Worm (Caenorhabditis elegans): ENCODE results near the gene srx-73.

The srx-73 gene

DNA sequence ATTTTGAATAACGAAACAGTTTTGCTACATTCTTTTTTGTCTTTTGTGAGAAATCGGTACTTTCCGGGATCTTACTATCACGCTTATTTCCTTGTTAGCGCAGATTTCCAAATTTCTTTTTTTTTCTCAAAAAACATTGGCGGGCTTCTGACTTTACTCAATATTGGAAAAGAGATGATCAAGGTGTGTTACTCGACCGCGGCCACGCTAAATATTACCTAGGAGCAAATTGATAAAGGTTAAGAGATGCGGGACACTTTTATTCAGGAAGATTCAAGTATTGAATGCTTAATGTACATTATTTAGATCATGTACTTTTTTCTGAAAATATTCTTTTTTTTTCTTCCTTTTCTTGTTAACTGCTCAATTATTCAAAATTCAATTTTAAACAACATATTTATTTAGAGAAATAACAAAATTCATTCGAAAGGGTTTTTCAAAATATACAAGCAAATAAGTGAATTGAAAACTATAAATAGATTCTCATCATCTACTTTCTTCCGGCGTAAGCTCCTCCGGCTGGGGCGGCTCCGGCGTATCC lies 18.2 kb downstream of the srx-73 start (continued):
- no peak for TF ChIP-seq dmd-4 (tag; optimal IDR thresholded peaks at IDR 0.05)
- no peak for TF ChIP-seq ztf-4 (tag; optimal IDR thresholded peaks at IDR 0.05)
- no peak for TF ChIP-seq elt-3 (tag; optimal IDR thresholded peaks at IDR 0.05)
- TF ChIP-seq sem-4 (tag; optimal IDR thresholded peaks at IDR 0.05), result peak; percentile 26
- TF ChIP-seq ztf-1 (GFP tag; conservative IDR thresholded peaks at IDR 0.05), result no peak
- TF ChIP-seq nhr-23 (tag; optimal IDR thresholded peaks at IDR 0.05), result no peak
- no peak for TF ChIP-seq lin-11 (tag; optimal IDR thresholded peaks at IDR 0.05)
- no peak for TF ChIP-seq alr-1 (tag; optimal IDR thresholded peaks at IDR 0.05)
- TF ChIP-seq ceh-82 (tag; optimal IDR thresholded peaks at IDR 0.05), result no peak
- TF ChIP-seq C34F6.9 (tag; optimal IDR thresholded peaks at IDR 0.05), result no peak
- no peak for TF ChIP-seq mab-5 (tag; optimal IDR thresholded peaks at IDR 0.05)
- no peak for TF ChIP-seq unc-39 (tag; optimal IDR thresholded peaks at IDR 0.05)
- no peak for TF ChIP-seq lin-39 (tag; optimal IDR thresholded peaks at IDR 0.05)
- TF ChIP-seq nhr-237 (tag; optimal IDR thresholded peaks at IDR 0.05), result no peak
- TF ChIP-seq skn-1 (tag; optimal IDR thresholded peaks at IDR 0.05), result no peak
- no peak for TF ChIP-seq zag-1 (tag; optimal IDR thresholded peaks at IDR 0.05)
- no peak for TF ChIP-seq nhr-6 (tag; optimal IDR thresholded peaks at IDR 0.05)

- TF ChIP-seq lin-39 (tag; optimal IDR thresholded peaks at IDR 0.05), result no peak
- no peak for TF ChIP-seq ztf-11 (tag; optimal IDR thresholded peaks at IDR 0.05)
- TF ChIP-seq nhr-129 (tag; optimal IDR thresholded peaks at IDR 0.05), result peak; percentile 69
These were observed 22.9 kb downstream of the srx-73 start, which contains the start of gene soc-1 for ce11 chrV:4642691-4643090. Gene soc-1 (plus strand): TSS chrV:4642952.

DNA sequence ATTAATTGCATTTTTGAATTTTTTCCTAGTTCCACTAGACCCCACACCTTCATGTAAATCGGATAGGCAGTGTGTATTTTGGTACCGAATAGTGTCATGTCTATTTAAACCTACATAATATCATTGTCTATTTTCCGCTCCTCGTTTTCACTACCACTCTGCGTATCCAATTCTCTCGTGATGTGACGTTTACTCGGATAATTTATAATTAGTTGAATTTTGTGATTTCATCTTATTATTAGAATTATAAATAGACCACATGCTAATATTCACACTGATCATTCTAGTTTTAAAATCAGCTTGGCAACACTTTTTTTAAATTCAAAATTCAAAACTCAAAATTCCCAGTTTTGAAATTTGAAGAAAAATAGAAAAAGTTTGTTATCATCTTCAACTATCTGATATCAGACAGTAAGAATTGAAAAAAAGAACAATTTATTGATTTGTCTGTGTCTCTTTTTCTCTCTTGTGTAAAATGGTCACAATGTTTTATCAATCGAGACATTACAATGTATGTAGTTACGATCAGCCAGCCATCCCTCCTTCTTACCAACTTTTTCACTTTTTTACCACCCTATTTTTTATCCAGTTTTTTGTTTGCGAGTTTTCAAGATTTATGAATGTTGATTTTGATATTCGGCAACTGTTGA lies 24.9 kb downstream of the srx-73 start:
- TF ChIP-seq unc-55 (GFP tag; optimal IDR thresholded peaks at IDR 0.05), result no peak
- TF ChIP-seq fos-1 (tag; optimal IDR thresholded peaks at IDR 0.05), result peak; percentile 52
- peak; percentile 23 for TF ChIP-seq nhr-25 (tag; optimal IDR thresholded peaks at IDR 0.05)

- TF ChIP-seq sma-3 (GFP tag; optimal IDR thresholded peaks at IDR 0.05), result no peak
- TF ChIP-seq nhr-6 (tag; optimal IDR thresholded peaks at IDR 0.05), result no peak
- no peak for TF ChIP-seq elt-1 (tag; optimal IDR thresholded peaks at IDR 0.05)
These were observed 28.4 kb downstream of the srx-73 start for ce11 chrV:4637153-4637552.

DNA sequence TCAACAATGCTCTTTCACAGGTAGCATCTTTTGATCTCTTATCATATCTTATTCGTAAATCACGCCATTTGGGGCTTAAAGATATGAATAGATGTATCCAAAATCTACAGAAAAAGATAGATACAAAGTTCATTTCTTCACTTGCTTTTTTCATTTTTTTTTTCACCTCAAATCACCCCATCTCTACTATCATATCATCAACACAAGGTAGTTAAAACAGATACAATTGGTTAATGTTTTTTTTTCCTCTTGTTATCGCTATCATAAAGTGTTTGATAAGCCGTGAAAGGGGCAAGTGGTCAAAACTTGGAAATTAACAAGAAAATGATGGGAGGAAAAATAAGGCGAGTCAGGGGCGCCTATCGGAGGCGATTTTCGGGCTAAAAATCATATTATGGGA lies 35.3 kb downstream of the srx-73 start:
- TF ChIP-seq alr-1 (tag; optimal IDR thresholded peaks at IDR 0.05) (no peak), F13H6.1 (tag; optimal IDR thresholded peaks at IDR 0.05) (no peak), fos-1 (tag; optimal IDR thresholded peaks at IDR 0.05) (peak; percentile 64), elt-3 (tag; optimal IDR thresholded peaks at IDR 0.05) (no peak)

DNA sequence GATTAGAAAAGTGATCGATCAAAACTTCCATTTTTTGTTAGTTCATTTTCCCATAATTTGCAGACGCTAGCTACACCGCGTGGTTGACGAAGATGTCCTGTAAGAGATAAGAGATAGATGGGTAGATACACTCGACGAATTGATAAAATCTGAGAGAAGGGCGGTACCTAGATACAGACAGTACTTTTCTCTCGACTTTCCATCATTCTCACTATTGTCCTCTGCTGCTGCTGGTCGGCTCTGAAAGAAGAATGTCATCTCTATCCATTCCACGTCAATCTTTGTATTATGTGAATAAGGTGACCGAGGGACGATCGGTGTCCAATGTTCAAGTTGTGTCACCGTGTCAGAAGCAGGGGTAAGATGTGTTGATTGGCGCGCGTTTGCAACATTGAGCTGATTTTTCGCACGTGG lies 37.0 kb downstream of the srx-73 start, which contains the start of gene pmt-2:
pmt-2 (plus strand) TSS at position 64 of the 414 bp plus-strand sequence.
- TF ChIP-seq nhr-23 (tag; optimal IDR thresholded peaks at IDR 0.05), result peak; percentile 61
- no peak for TF ChIP-seq peb-1 (tag; optimal IDR thresholded peaks at IDR 0.05)
- no peak for TF ChIP-seq alr-1 (tag; optimal IDR thresholded peaks at IDR 0.05)
- TF ChIP-seq dmd-4 (tag; optimal IDR thresholded peaks at IDR 0.05), result no peak
- no peak for TF ChIP-seq snpc-4 (tag; optimal IDR thresholded peaks at IDR 0.05)
- no peak for TF ChIP-seq mbf-1 (tag; optimal IDR thresholded peaks at IDR 0.05)
- TF ChIP-seq nhr-25 (tag; optimal IDR thresholded peaks at IDR 0.05), result peak; percentile 59
- TF ChIP-seq sma-3 (GFP tag; optimal IDR thresholded peaks at IDR 0.05), result peak; percentile 64
- TF ChIP-seq fos-1 (tag; optimal IDR thresholded peaks at IDR 0.05), result peak; percentile 36
- no peak for TF ChIP-seq ztf-11 (tag; optimal IDR thresholded peaks at IDR 0.05)
- TF ChIP-seq blmp-1 (tag; optimal IDR thresholded peaks at IDR 0.05; ENCODE audit: insufficient read depth), result peak; percentile 78
- TF ChIP-seq nhr-21 (tag; optimal IDR thresholded peaks at IDR 0.05), result peak; percentile 28
- TF ChIP-seq ceh-82 (tag; optimal IDR thresholded peaks at IDR 0.05), result no peak
- no peak for TF ChIP-seq ztf-1 (GFP tag; conservative IDR thresholded peaks at IDR 0.05)
- peak; percentile 92 for TF ChIP-seq ceh-16 (tag; optimal IDR thresholded peaks at IDR 0.05)
- no peak for TF ChIP-seq zag-1 (tag; optimal IDR thresholded peaks at IDR 0.05)
- no peak for TF ChIP-seq ztf-4 (tag; optimal IDR thresholded peaks at IDR 0.05)
- no peak for TF ChIP-seq sma-9 (GFP tag; optimal IDR thresholded peaks at IDR 0.05)
- no peak for TF ChIP-seq sma-9 (tag; optimal IDR thresholded peaks at IDR 0.05)
- TF ChIP-seq Y55F3AM.14 (GFP tag; optimal IDR thresholded peaks at IDR 0.05), result no peak
- TF ChIP-seq unc-55 (GFP tag; optimal IDR thresholded peaks at IDR 0.05), result no peak
- peak; percentile 44 for TF ChIP-seq crh-2 (tag; optimal IDR thresholded peaks at IDR 0.05)
- TF ChIP-seq lsy-2 (tag; optimal IDR thresholded peaks at IDR 0.05), result no peak
- no peak for TF ChIP-seq F13H6.1 (tag; optimal IDR thresholded peaks at IDR 0.05)
- peak; percentile 45 for TF ChIP-seq egl-27 (tag; optimal IDR thresholded peaks at IDR 0.05)
- peak; percentile 70 for TF ChIP-seq elt-1 (tag; optimal IDR thresholded peaks at IDR 0.05)
- no peak for TF ChIP-seq ama-1 (optimal IDR thresholded peaks at IDR 0.05)
- TF ChIP-seq nhr-129 (tag; optimal IDR thresholded peaks at IDR 0.05), result peak; percentile 18
- TF ChIP-seq R02D3.7 (tag; optimal IDR thresholded peaks at IDR 0.05), result no peak
